Worm (Caenorhabditis elegans): ENCODE data around the gene cec-3.

DNA sequence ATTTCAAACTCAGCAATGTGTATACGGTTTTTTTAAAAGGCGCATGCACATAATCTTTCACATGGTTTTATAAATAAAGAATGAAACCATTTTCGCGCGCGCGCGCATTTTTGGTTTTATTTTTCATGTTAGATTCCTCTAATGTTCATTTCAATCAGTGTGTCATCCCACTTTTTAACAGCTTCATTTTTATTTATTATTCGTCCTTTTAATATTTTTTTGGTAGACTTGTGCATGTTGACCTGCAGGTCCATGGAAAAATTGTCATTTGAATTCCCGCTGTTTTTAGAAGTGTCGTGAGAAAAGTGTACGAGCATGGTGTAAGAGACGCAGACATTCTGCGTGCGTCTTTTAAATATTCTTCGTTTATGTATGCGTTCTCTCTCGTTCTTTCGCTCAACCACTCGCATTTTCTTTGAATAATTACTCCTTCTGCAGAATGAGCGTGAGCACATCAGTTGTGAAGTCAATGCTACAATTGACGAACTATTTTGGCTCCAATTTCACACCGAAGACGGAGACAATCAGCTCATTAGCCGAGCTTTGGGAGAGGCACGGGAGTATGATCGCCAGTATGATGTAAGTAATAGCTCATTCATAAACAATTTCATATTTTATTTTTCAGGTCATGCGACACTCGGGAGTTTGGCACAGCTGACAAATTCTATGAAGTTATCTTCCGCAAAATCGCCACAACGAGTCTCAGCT lies 3.0 kb upstream of the cec-3 start, which contains the start of gene lin-5:
- TF ChIP-seq nhr-28 (tag; optimal IDR thresholded peaks at IDR 0.05) (no peak), blmp-1 (tag; optimal IDR thresholded peaks at IDR 0.05) (no peak)

All from whole organism, mixed stage, embryonic.